Fruit fly (Drosophila melanogaster) whole organism, wandering third instar larva: ENCODE data around the gene tal-3A.

Experiments
- Abd-B ChIP-seq: fragments of >200 bp; optimal IDR thresholded peaks from 2 replicates; lab custom pipeline; 2017; ENCODE audit warnings: missing biosample characterization, missing genetic modification characterization
- CG32264 ChIP-seq: fragments of 200-800 bp; sonication (Bioruptor generic); optimal IDR thresholded peaks from 2 replicates; lab custom pipeline; 2016; ENCODE audit warnings: missing biosample characterization, missing genetic modification characterization
- CG9705 ChIP-seq: fragments of 200-800 bp; sonication (Bioruptor generic); optimal IDR thresholded peaks from 2 replicates; lab custom pipeline; 2018; ENCODE audit warnings: missing biosample characterization, mild to moderate bottlenecking, missing genetic modification characterization
- CrebA ChIP-seq: fragments of 200-800 bp; sonication (Bioruptor generic); optimal IDR thresholded peaks from 2 replicates; lab custom pipeline; 2016; ENCODE audit warnings: missing biosample characterization, mild to moderate bottlenecking, missing genetic modification characterization, borderline replicate concordance
- Dfd ChIP-seq: fragments of >200 bp; optimal IDR thresholded peaks from 2 replicates; lab custom pipeline; 2017; ENCODE audit warnings: missing biosample characterization, missing genetic modification characterization
- Dif ChIP-seq: fragments of 200-275, 200-300 bp; sonication (Bioruptor generic); optimal IDR thresholded peaks from 2 replicates; lab custom pipeline; 2018; ENCODE audit warnings: missing biosample characterization, missing genetic modification characterization; ENCODE audit not compliant: partially characterized antibody
- GATAd ChIP-seq: sonication (Bioruptor generic); optimal IDR thresholded peaks from 2 replicates; lab custom pipeline; 2016; ENCODE audit warnings: missing biosample characterization, missing genetic modification characterization
- HLH106 ChIP-seq: fragments of 200-800 bp; optimal IDR thresholded peaks from 3 replicates; lab custom pipeline; 2019; ENCODE audit warnings: missing biosample characterization, mild to moderate bottlenecking, missing genetic modification characterization, moderate library complexity
- Hnf4 ChIP-seq: fragments of 200-800 bp; sonication (Bioruptor generic); optimal IDR thresholded peaks from 2 replicates; lab custom pipeline; 2016; ENCODE audit warnings: missing biosample characterization, mild to moderate bottlenecking, missing genetic modification characterization
- Hr78 ChIP-seq: fragments of >200 bp; optimal IDR thresholded peaks from 2 replicates; lab custom pipeline; 2017; ENCODE audit warnings: missing biosample characterization, missing genetic modification characterization
- Hr83 ChIP-seq: fragments of 200-300 bp; sonication (Bioruptor generic); optimal IDR thresholded peaks from 2 replicates; lab custom pipeline; 2016; ENCODE audit warnings: missing biosample characterization, mild to moderate bottlenecking, missing genetic modification characterization, moderate library complexity; ENCODE audit not compliant: poor library complexity, severe bottlenecking
- Jra ChIP-seq: sonication (Bioruptor generic); optimal IDR thresholded peaks from 2 replicates; lab custom pipeline; 2016; ENCODE audit warnings: missing biosample characterization, missing genetic modification characterization
- Mio ChIP-seq: sonication (Bioruptor generic); optimal IDR thresholded peaks from 2 replicates; lab custom pipeline; 2016; ENCODE audit warnings: missing biosample characterization, missing genetic modification characterization
- Myc ChIP-seq: fragments of >200 bp; optimal IDR thresholded peaks from 2 replicates; lab custom pipeline; 2017
- N ChIP-seq: fragments of >200 bp; optimal IDR thresholded peaks from 2 replicates; lab custom pipeline; 2018; ENCODE audit warnings: missing biosample characterization, missing external identifiers, missing genetic modification characterization
- OdsH ChIP-seq: fragments of 200-800 bp; sonication (Bioruptor generic); optimal IDR thresholded peaks from 2 replicates; lab custom pipeline; 2016; ENCODE audit warnings: missing biosample characterization, mild to moderate bottlenecking, missing genetic modification characterization
- Rel ChIP-seq, 2 experiments: fragments of 200-800 bp; sonication (Bioruptor generic) in 1 of 2; optimal IDR thresholded peaks; 2 replicates in 1 of 2; 3 replicates in 1 of 2; lab custom pipeline; 2016 to 2019; ENCODE audit warnings: mild to moderate bottlenecking in 2 of 2, missing biosample characterization in 2 of 2, missing genetic modification characterization in 2 of 2, moderate library complexity in 1 of 2
- Sp1 ChIP-seq: fragments of 200-800 bp; sonication (Bioruptor generic); optimal IDR thresholded peaks from 3 replicates; lab custom pipeline; 2019; ENCODE audit warnings: missing biosample characterization, mild to moderate bottlenecking, missing genetic modification characterization, moderate library complexity
- Vsx2 ChIP-seq: fragments of 200-300, 225-300 bp; sonication (Bioruptor generic); optimal IDR thresholded peaks from 2 replicates; lab custom pipeline; 2018; ENCODE audit warnings: missing biosample characterization, missing genetic modification characterization; ENCODE audit not compliant: partially characterized antibody
- br ChIP-seq: fragments of 200-800 bp; sonication (Bioruptor generic); optimal IDR thresholded peaks from 2 replicates; lab custom pipeline; 2016; ENCODE audit warnings: missing biosample characterization, missing genetic modification characterization
- brk ChIP-seq: fragments of 200-800 bp; sonication (Bioruptor generic); optimal IDR thresholded peaks from 2 replicates; lab custom pipeline; 2016; ENCODE audit warnings: missing biosample characterization, mild to moderate bottlenecking, missing genetic modification characterization
- dl ChIP-seq, 2 experiments: fragments of 175-275, 200-275 bp in 1 of 2; fragments of 200-275 bp in 1 of 2; sonication (Bioruptor generic); optimal IDR thresholded peaks; lab custom pipeline; 2018; ENCODE audit warnings: mild to moderate bottlenecking in 2 of 2, missing biosample characterization in 2 of 2, missing genetic modification characterization in 2 of 2, moderate library complexity in 2 of 2; ENCODE audit not compliant: partially characterized antibody in 2 of 2, insufficient read depth in 1 of 2
- dmrt93B ChIP-seq: fragments of 200-800 bp; sonication (Bioruptor generic); optimal IDR thresholded peaks from 2 replicates; lab custom pipeline; 2018; ENCODE audit warnings: missing biosample characterization, mild to moderate bottlenecking, missing genetic modification characterization
- dsf ChIP-seq: sonication (Bioruptor generic); optimal IDR thresholded peaks from 2 replicates; lab custom pipeline; 2016; ENCODE audit warnings: missing biosample characterization, missing genetic modification characterization, borderline replicate concordance
- ey ChIP-seq: fragments of 200-800 bp; sonication (Bioruptor generic); optimal IDR thresholded peaks from 2 replicates; lab custom pipeline; 2016; ENCODE audit warnings: missing biosample characterization, missing genetic modification characterization
- foxo ChIP-seq, 2 experiments: fragments of 200-800 bp; sonication (Bioruptor generic); optimal IDR thresholded peaks; 2 replicates in 1 of 2; 3 replicates in 1 of 2; lab custom pipeline; 2016 to 2017; ENCODE audit warnings: missing biosample characterization in 2 of 2, missing genetic modification characterization in 2 of 2
- fru ChIP-seq: fragments of 200-800 bp; sonication (Bioruptor generic); optimal IDR thresholded peaks from 3 replicates; lab custom pipeline; 2016; ENCODE audit warnings: missing biosample characterization, mild to moderate bottlenecking, missing genetic modification characterization
- h ChIP-seq: fragments of 200-800 bp; sonication (Bioruptor generic); optimal IDR thresholded peaks from 3 replicates; lab custom pipeline; 2016; ENCODE audit warnings: missing biosample characterization, mild to moderate bottlenecking, missing genetic modification characterization
- jim ChIP-seq: fragments of 175-275, 200-325 bp; sonication (Bioruptor generic); optimal IDR thresholded peaks from 2 replicates; lab custom pipeline; 2016; ENCODE audit warnings: missing biosample characterization, mild to moderate bottlenecking, missing genetic modification characterization
- lola ChIP-seq: fragments of >200 bp; optimal IDR thresholded peaks from 2 replicates; lab custom pipeline; 2017; ENCODE audit warnings: missing biosample characterization, missing genetic modification characterization
- pan ChIP-seq: fragments of >200 bp; optimal IDR thresholded peaks from 2 replicates; lab custom pipeline; 2017
- psq ChIP-seq: fragments of 200-800 bp; sonication (Bioruptor generic); optimal IDR thresholded peaks from 3 replicates; lab custom pipeline; 2017; ENCODE audit warnings: missing biosample characterization, mild to moderate bottlenecking, missing genetic modification characterization, moderate library complexity
- rgr ChIP-seq: fragments of 200-800 bp; sonication (Bioruptor generic); optimal IDR thresholded peaks from 3 replicates; lab custom pipeline; 2016; ENCODE audit warnings: missing biosample characterization, mild to moderate bottlenecking, missing genetic modification characterization
- sage ChIP-seq: fragments of 200-800 bp; sonication (Bioruptor generic); optimal IDR thresholded peaks from 2 replicates; lab custom pipeline; 2016; ENCODE audit warnings: missing biosample characterization, mild to moderate bottlenecking, missing genetic modification characterization
- sv ChIP-seq: fragments of 200-800 bp; sonication (Bioruptor generic); optimal IDR thresholded peaks from 3 replicates; lab custom pipeline; 2016; ENCODE audit warnings: missing biosample characterization, missing genetic modification characterization
- tai ChIP-seq: sonication (Bioruptor generic); optimal IDR thresholded peaks from 2 replicates; lab custom pipeline; 2016; ENCODE audit warnings: missing biosample characterization, missing genetic modification characterization
- usp ChIP-seq: fragments of >200 bp; optimal IDR thresholded peaks from 2 replicates; lab custom pipeline; 2017; ENCODE audit warnings: missing biosample characterization, missing genetic modification characterization
- woc ChIP-seq: sonication (Bioruptor generic); optimal IDR thresholded peaks from 2 replicates; lab custom pipeline; 2016; ENCODE audit warnings: missing biosample characterization, mild to moderate bottlenecking, missing genetic modification characterization

The tal-3A gene

DNA sequence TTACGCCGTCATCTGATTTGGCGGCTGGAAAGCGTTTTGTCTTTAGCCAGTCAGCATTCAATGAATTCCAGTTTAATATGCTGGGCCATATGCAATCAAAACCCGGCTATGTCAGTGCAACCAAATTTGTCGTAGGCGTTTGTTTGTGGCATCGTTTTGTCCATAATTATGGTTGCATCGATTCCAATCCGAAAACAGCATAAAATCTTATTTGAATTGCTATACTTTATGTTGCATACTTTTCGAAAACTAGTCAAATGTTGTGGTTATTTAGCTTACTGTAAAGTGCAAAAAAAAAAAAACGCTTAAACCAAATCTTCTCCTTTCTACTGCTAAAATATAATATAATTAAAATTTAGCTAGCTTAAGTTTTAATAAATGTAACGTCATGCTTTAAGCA is 29.6 kb downstream of the tal-3A start:
- TF ChIP-seq CrebA (GFP tag; lab: Kevin White, UChicago) = no peak
- TF ChIP-seq foxo (GFP tag; optimal IDR thresholded peaks at IDR 0.05; lab: Kevin White, UChicago) = no peak
- no peak for TF ChIP-seq Sp1 (GFP tag; lab: Kevin White, UChicago)
- TF ChIP-seq Abd-B (GFP tag; lab: Kevin White, UChicago) = no peak
- TF ChIP-seq pan (lab: Kevin White, UChicago) = no peak
- TF ChIP-seq tai = no peak
- no peak for TF ChIP-seq dsf (GFP tag; lab: Kevin White, UChicago)
- no peak for TF ChIP-seq jim
- TF ChIP-seq dl (GFP tag; optimal IDR thresholded peaks at IDR 0.05; lab: Kevin White, UChicago; ENCODE audit: insufficient read depth in 1 of 2, partially characterized antibody in 2 of 2) = no peak
- no peak for TF ChIP-seq sv
- no peak for TF ChIP-seq GATAd (GFP tag; lab: Kevin White, UChicago)
- no peak for TF ChIP-seq lola (GFP tag; lab: Kevin White, UChicago)
- no peak for TF ChIP-seq sage
- no peak for TF ChIP-seq Hr78 (GFP tag; lab: Kevin White, UChicago)
- TF ChIP-seq psq = no peak
- TF ChIP-seq rgr (GFP tag; lab: Kevin White, UChicago) = no peak
- TF ChIP-seq Vsx2 = no peak
- no peak for TF ChIP-seq h (GFP tag; lab: Kevin White, UChicago)
- no peak for TF ChIP-seq br

DNA sequence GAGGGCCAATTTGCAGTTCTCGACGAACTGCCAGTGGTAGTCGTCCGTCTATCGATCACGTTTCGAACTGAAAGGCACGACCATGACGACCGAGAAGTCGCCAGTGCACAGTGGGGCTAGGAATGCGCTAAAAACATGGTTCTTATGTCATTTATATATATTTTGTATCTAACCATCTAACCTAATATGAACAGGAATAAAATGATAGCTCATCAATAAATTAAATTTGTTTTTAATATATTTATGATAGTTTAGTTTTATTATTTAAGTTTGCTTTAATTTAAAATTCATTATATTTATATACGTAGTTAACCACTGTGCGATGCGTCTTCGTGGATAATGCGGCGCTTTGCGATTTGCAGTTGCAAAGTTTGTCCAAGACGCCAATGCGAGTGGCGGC is 30.7 kb downstream of the tal-3A start:
- peak; percentile 34 for TF ChIP-seq psq
- TF ChIP-seq Sp1 (GFP tag; lab: Kevin White, UChicago) = peak; percentile 23
- TF ChIP-seq rgr (GFP tag; lab: Kevin White, UChicago) = peak; percentile 53
- TF ChIP-seq Myc = no peak
- no peak for TF ChIP-seq Dfd (GFP tag; lab: Kevin White, UChicago)
- no peak for TF ChIP-seq CG9705 (GFP tag; lab: Kevin White, UChicago)
- no peak for TF ChIP-seq CG32264 (GFP tag; lab: Kevin White, UChicago)
- peak; percentile 27 for TF ChIP-seq fru (GFP tag; lab: Kevin White, UChicago)
- TF ChIP-seq Dif (GFP tag; lab: Kevin White, UChicago) = no peak
- TF ChIP-seq usp (GFP tag; lab: Kevin White, UChicago) = no peak
- peak; percentile 12 for TF ChIP-seq dmrt93B (GFP tag; lab: Kevin White, UChicago)
- TF ChIP-seq woc (GFP tag; lab: Kevin White, UChicago) = peak; percentile 13
- no peak for TF ChIP-seq Vsx2
- TF ChIP-seq jim = no peak
- TF ChIP-seq Rel (GFP tag; optimal IDR thresholded peaks at IDR 0.05; lab: Kevin White, UChicago) = no peak
- no peak for TF ChIP-seq Rel (tag; optimal IDR thresholded peaks at IDR 0.05; lab: Kevin White, UChicago)
- no peak for TF ChIP-seq GATAd (GFP tag; lab: Kevin White, UChicago)
- TF ChIP-seq br = no peak
- no peak for TF ChIP-seq Hr78 (GFP tag; lab: Kevin White, UChicago)
- peak; percentile 2 for TF ChIP-seq sage
- TF ChIP-seq Hr83 (GFP tag; lab: Kevin White, UChicago) = no peak
- TF ChIP-seq OdsH (GFP tag; lab: Kevin White, UChicago) = peak; percentile 51
- TF ChIP-seq Abd-B (GFP tag; lab: Kevin White, UChicago) = no peak
- no peak for TF ChIP-seq dl (GFP tag; optimal IDR thresholded peaks at IDR 0.05; lab: Kevin White, UChicago; ENCODE audit: insufficient read depth in 1 of 2, partially characterized antibody in 2 of 2)
- TF ChIP-seq brk (GFP tag; lab: Kevin White, UChicago) = peak; percentile 47
- TF ChIP-seq HLH106 (tag; lab: Kevin White, UChicago) = peak; percentile 12
- no peak for TF ChIP-seq dsf (GFP tag; lab: Kevin White, UChicago)
- peak; percentile 59 for TF ChIP-seq h (GFP tag; lab: Kevin White, UChicago)
- TF ChIP-seq ey (GFP tag; lab: Kevin White, UChicago) = peak; percentile 11
- TF ChIP-seq Jra = no peak
- TF ChIP-seq Hnf4 (GFP tag; lab: Kevin White, UChicago) = peak; percentile 18
- no peak for TF ChIP-seq CrebA (GFP tag; lab: Kevin White, UChicago)
- TF ChIP-seq Mio (GFP tag; lab: Kevin White, UChicago) = no peak
- TF ChIP-seq lola (GFP tag; lab: Kevin White, UChicago) = no peak
- TF ChIP-seq foxo (GFP tag; optimal IDR thresholded peaks at IDR 0.05; lab: Kevin White, UChicago) = peak in 1 of 2 experiments; percentile 48
- no peak for TF ChIP-seq tai
- TF ChIP-seq sv = no peak
- no peak for TF ChIP-seq N (GFP tag; lab: Kevin White, UChicago)
- TF ChIP-seq pan (lab: Kevin White, UChicago) = no peak
- TF ChIP-seq, all 38 proteins: peak for 14
